Worm (Caenorhabditis elegans): ENCODE measurements around the gene Y46G5A.20.

Y46G5A.20 gene

DNA sequence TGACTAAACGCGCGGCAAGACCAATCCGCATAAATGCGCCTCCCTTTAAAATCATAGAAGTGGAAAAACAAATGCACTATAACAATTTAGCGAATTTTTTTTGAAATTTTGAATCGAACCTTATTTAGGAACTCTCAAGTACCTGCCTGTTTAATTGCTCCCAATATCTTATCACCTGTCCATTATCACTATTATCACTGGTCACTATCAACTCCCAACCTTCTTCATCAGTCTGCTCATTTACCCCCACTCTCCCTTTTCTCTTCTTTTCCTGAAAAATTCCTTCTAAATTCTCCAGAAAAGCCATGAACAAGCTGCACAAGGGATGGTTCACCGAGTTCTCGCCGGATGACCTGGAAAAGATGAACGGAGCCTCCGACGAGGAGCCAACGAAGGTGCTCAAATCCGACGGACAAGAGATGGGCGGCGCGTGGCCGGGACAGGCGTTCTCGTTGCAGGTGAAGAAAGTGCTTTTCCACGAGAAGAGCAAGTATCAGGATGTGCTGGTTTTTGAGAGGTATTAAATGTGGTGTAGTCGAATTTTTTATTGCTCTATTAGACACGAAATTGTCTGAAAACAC, 4.1 kb upstream of the Y46G5A.20 start, which contains the start of gene spds-1:
Gene spds-1 (plus strand): TSS at position 298 of the 581 bp plus-strand sequence.
- TF ChIP-seq fos-1 (tag; optimal IDR thresholded peaks at IDR 0.05) (peak; percentile 36), snpc-4 (tag; optimal IDR thresholded peaks at IDR 0.05) (no peak)

DNA sequence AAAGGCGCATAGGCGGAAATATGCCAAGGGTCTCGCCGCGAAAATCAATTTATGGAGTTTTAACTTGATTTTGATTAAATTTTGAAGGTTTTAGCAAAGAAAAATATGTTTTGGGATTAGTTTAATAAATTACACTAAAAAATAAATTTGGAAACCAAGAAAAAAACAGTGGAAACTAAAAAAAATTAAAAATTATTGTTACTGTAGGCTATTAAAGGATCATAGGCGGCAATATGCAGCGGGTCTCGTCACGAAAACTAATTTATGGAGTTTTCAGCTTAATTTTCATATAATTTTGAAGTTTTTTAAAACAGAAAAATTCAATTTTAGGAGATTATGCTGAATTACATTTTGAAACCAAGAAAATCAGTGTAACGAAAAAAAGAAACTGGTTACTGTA, 2.1 kb upstream of the Y46G5A.20 start:
- no peak for TF ChIP-seq ceh-16 (tag; optimal IDR thresholded peaks at IDR 0.05)

DNA sequence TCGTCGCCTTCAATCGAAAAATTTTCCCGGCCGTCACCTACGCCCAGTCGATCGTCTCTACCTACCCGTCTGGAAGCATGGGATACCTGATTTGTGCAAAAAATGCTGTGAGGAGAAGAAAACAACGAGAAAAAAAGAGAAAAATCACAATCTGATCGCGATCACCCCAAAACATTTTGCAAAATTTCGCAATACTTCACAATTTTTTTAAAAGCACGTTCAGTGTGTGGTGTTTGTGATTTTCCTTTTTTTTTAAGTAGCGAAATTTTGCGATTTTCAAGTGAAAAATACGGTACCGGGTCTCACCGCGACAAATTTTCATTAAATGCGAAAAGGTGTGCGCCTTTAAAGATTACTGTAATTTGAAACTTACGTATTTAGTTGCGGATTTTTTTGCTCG, 1.1 kb upstream of the Y46G5A.20 start:
- no peak for TF ChIP-seq mab-5 (tag; optimal IDR thresholded peaks at IDR 0.05)
- TF ChIP-seq snpc-4 (tag; optimal IDR thresholded peaks at IDR 0.05) = no peak
- TF ChIP-seq nhr-21 (tag; optimal IDR thresholded peaks at IDR 0.05) = no peak
- no peak for TF ChIP-seq peb-1 (tag; optimal IDR thresholded peaks at IDR 0.05)
- no peak for TF ChIP-seq skn-1 (tag; optimal IDR thresholded peaks at IDR 0.05)
- TF ChIP-seq nhr-129 (tag; optimal IDR thresholded peaks at IDR 0.05) = peak; percentile 72
- no peak for TF ChIP-seq nhr-11 (tag; optimal IDR thresholded peaks at IDR 0.05)

DNA sequence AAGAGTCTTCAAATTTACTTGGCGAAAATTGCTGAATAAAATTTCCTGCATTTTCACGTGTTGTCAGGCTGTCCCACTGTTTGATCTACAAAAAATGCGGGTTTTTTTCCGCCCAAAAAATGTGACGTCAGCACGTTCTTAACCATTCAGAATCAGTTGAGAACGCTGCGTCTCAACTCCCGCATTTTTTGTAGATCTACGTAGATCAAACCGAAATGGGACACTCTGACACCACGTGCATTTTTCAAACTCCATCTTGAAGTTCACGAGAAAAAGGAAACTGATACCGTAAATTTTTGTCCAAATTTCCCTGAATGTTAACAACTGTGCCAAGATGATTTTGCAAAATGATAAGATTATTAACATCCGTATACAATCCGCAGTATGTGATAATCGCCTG, 2.4 kb downstream of the Y46G5A.20 start:
- TF ChIP-seq mbf-1 (tag; optimal IDR thresholded peaks at IDR 0.05) = no peak
- TF ChIP-seq ZK546.5 (tag; optimal IDR thresholded peaks at IDR 0.05) = no peak
- no peak for TF ChIP-seq nhr-21 (tag; optimal IDR thresholded peaks at IDR 0.05)
- no peak for TF ChIP-seq F13H6.1 (tag; optimal IDR thresholded peaks at IDR 0.05)
- TF ChIP-seq nhr-77 (tag; optimal IDR thresholded peaks at IDR 0.05) = no peak
- no peak for TF ChIP-seq lsy-2 (tag; optimal IDR thresholded peaks at IDR 0.05)
- TF ChIP-seq peb-1 (tag; optimal IDR thresholded peaks at IDR 0.05) = no peak
- no peak for TF ChIP-seq nhr-23 (tag; optimal IDR thresholded peaks at IDR 0.05)
- no peak for TF ChIP-seq ztf-4 (tag; optimal IDR thresholded peaks at IDR 0.05)
- no peak for TF ChIP-seq nhr-25 (tag; optimal IDR thresholded peaks at IDR 0.05)
- TF ChIP-seq crh-2 (tag; optimal IDR thresholded peaks at IDR 0.05) = no peak
- TF ChIP-seq blmp-1 (tag; optimal IDR thresholded peaks at IDR 0.05; ENCODE audit: insufficient read depth) = no peak
- TF ChIP-seq dmd-4 (tag; optimal IDR thresholded peaks at IDR 0.05) = no peak

DNA sequence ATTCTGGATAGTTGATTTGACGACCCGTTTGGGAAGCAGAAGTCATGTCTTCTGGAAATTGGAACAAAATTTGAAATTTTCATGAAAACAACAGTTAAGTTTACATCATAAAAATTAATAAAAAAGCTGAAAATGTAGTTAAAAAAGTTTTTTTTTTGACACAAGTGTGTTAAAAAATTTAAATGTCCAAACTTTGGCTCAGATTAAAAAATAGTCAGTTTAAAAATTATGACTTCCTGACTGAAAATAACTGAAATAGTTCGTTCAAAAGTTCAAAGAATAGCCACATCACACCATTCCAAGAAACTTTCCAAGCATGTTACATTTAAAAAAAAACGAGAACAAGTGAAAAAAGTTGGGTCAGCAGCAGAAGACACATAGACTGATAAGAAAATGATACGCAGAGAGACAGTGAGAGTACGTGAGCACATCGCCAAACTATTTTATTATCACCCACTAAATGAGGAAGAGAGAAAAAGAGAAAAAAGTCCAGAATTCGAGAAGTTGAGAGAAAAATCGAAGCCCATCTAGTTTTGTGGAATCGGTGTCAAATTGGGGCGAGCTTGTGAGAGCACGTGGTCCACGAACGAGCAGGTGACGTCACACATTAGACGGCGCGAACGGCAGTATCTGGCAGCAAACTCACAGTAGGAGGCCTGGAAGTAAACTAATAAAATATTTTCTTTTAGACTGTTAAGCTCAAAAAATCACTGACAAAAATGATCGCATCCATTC, 5.8 kb downstream of the Y46G5A.20 start, which contains the start of gene acl-7:
Gene acl-7 (minus strand): TSS at position 51 of the 735 bp plus-strand sequence.
- peak; percentile 54 for TF ChIP-seq fos-1 (tag; optimal IDR thresholded peaks at IDR 0.05)
- TF ChIP-seq nhr-237 (tag; optimal IDR thresholded peaks at IDR 0.05) = no peak
- no peak for TF ChIP-seq sem-4 (tag; optimal IDR thresholded peaks at IDR 0.05)
- TF ChIP-seq ceh-16 (tag; optimal IDR thresholded peaks at IDR 0.05) = no peak
- no peak for TF ChIP-seq alr-1 (tag; optimal IDR thresholded peaks at IDR 0.05)
- TF ChIP-seq peb-1 (tag; optimal IDR thresholded peaks at IDR 0.05) = no peak
- no peak for TF ChIP-seq lin-39 (tag; optimal IDR thresholded peaks at IDR 0.05)

- no peak for TF ChIP-seq crh-2 (tag; optimal IDR thresholded peaks at IDR 0.05)
- no peak for TF ChIP-seq lsy-2 (tag; optimal IDR thresholded peaks at IDR 0.05)
- no peak for TF ChIP-seq lin-11 (tag; optimal IDR thresholded peaks at IDR 0.05)
- no peak for TF ChIP-seq ZK546.5 (tag; optimal IDR thresholded peaks at IDR 0.05)
- no peak for TF ChIP-seq lin-39 (tag; optimal IDR thresholded peaks at IDR 0.05)
- TF ChIP-seq sma-9 (GFP tag; optimal IDR thresholded peaks at IDR 0.05) = no peak
- no peak for TF ChIP-seq sma-9 (tag; optimal IDR thresholded peaks at IDR 0.05)
- no peak for TF ChIP-seq nhr-10 (tag; optimal IDR thresholded peaks at IDR 0.05)
- TF ChIP-seq egl-27 (tag; optimal IDR thresholded peaks at IDR 0.05) = no peak
These were observed 7.7 kb downstream of the Y46G5A.20 start, which contains the start of gene Y46G5A.22 for ce11 chrII:12818488-12818887. Gene Y46G5A.22, minus strand, starts transcription at chrII:12818588.

ce11 chrII:12819979-12820378, 9.2 kb downstream of the Y46G5A.20 start:
- no peak for TF ChIP-seq nhr-21 (tag; optimal IDR thresholded peaks at IDR 0.05)
- TF ChIP-seq blmp-1 (tag; optimal IDR thresholded peaks at IDR 0.05; ENCODE audit: insufficient read depth) = peak; percentile 80
- TF ChIP-seq elt-1 (tag; optimal IDR thresholded peaks at IDR 0.05) = no peak
- no peak for TF ChIP-seq skn-1 (tag; optimal IDR thresholded peaks at IDR 0.05)
- TF ChIP-seq ZK546.5 (tag; optimal IDR thresholded peaks at IDR 0.05) = no peak
- TF ChIP-seq lin-39 (tag; optimal IDR thresholded peaks at IDR 0.05) = no peak
